Worm (Caenorhabditis elegans) whole organism, young adult: ENCODE results near the gene C32C4.16.

Source experiments
- B0035.1 ChIP-seq: sonication (generic microtip); optimal IDR thresholded peaks from 2 replicates; lab custom pipeline; 2016; ENCODE audit warnings: missing genetic modification characterization, mild to moderate bottlenecking, missing compliant biosample characterization, missing genotype, missing genetic modification reagents
- C06A6.2 ChIP-seq: fragments of 200-800 bp; sonication (Bioruptor generic); conservative IDR thresholded peaks from 2 replicates; pipeline ENCODE4 v1.3.6; 2022; ENCODE audit warnings: missing genetic modification characterization, missing compliant biosample characterization
- F55B11.4 ChIP-seq: sonication (generic microtip); optimal IDR thresholded peaks from 2 replicates; lab custom pipeline; 2016; ENCODE audit warnings: missing compliant biosample characterization, missing genetic modification characterization, borderline replicate concordance; ENCODE audit not compliant: insufficient read depth
- F57A8.1 ChIP-seq: fragments of 200-800 bp; sonication (Bioruptor generic); optimal IDR thresholded peaks from 2 replicates; lab custom pipeline; 2018; ENCODE audit warnings: mild to moderate bottlenecking, missing genetic modification characterization, moderate library complexity, missing compliant biosample characterization
- Y67H2A.10 ChIP-seq: fragments of 200-800 bp; sonication (Bioruptor generic); conservative IDR thresholded peaks from 2 replicates; pipeline ENCODE4 v1.3.6; 2022; ENCODE audit warnings: missing genetic modification reagents, missing genetic modification characterization, missing compliant biosample characterization
- ZK185.1 ChIP-seq: sonication (generic microtip); optimal IDR thresholded peaks from 2 replicates; lab custom pipeline; 2016; ENCODE audit warnings: mild to moderate bottlenecking, missing genetic modification characterization, missing compliant biosample characterization; ENCODE audit not compliant: poor library complexity, severe bottlenecking
- aptf-2 ChIP-seq: fragments of 200-800 bp; sonication (Bioruptor generic); conservative IDR thresholded peaks from 2 replicates; pipeline ENCODE4 v1.3.6; 2022; ENCODE audit warnings: missing genetic modification reagents, missing genetic modification characterization, missing compliant biosample characterization
- aptf-3 ChIP-seq: fragments of 200-800 bp; sonication (Bioruptor generic); IDR thresholded peaks from 2 replicates; pipeline ENCODE4 v1.3.6; 2022; ENCODE audit warnings: missing genetic modification characterization, missing compliant biosample characterization
- atf-7 ChIP-seq: sonication (generic microtip); optimal IDR thresholded peaks from 2 replicates; lab custom pipeline; 2017; ENCODE audit warnings: mild to moderate bottlenecking, missing genetic modification characterization, missing compliant biosample characterization
- athp-1 ChIP-seq: sonication (generic microtip); optimal IDR thresholded peaks from 2 replicates; lab custom pipeline; 2017; ENCODE audit warnings: mild to moderate bottlenecking, missing genetic modification characterization, missing compliant biosample characterization
- bed-2 ChIP-seq: fragments of 200-800 bp; sonication (Bioruptor generic); IDR thresholded peaks from 2 replicates; pipeline ENCODE4 v1.3.6; 2022; ENCODE audit warnings: missing genetic modification reagents, missing genetic modification characterization, missing compliant biosample characterization
- ceh-27 ChIP-seq: fragments of 200-800 bp; sonication (Bioruptor generic); optimal IDR thresholded peaks from 2 replicates; lab custom pipeline; 2018; ENCODE audit warnings: mild to moderate bottlenecking, missing genetic modification characterization, moderate library complexity, missing compliant biosample characterization
- ceh-40 ChIP-seq: fragments of 200-800 bp; sonication (Bioruptor generic); IDR thresholded peaks from 2 replicates; pipeline ENCODE4 v1.3.6; 2022; ENCODE audit warnings: missing genetic modification characterization, missing compliant biosample characterization
- egl-18 ChIP-seq: fragments of 200-800 bp; sonication (Bioruptor generic); IDR thresholded peaks from 2 replicates; pipeline ENCODE4 v1.3.6; 2022; ENCODE audit warnings: missing genetic modification reagents, missing genetic modification characterization, missing compliant biosample characterization
- egl-44 ChIP-seq: fragments of 200-800 bp; sonication (Bioruptor generic); IDR thresholded peaks from 2 replicates; pipeline ENCODE4 v1.3.6; 2022; ENCODE audit warnings: missing genetic modification reagents, missing genetic modification characterization, missing compliant biosample characterization
- ets-4 ChIP-seq: fragments of 200-800 bp; sonication (Bioruptor generic); optimal IDR thresholded peaks from 2 replicates; lab custom pipeline; 2018; ENCODE audit warnings: mild to moderate bottlenecking, missing genetic modification characterization, missing compliant biosample characterization
- gei-17 ChIP-seq: fragments of 200-800 bp; sonication (Bioruptor generic); optimal IDR thresholded peaks from 2 replicates; lab custom pipeline; 2018; ENCODE audit warnings: mild to moderate bottlenecking, missing genetic modification characterization, missing compliant biosample characterization
- him-1 ChIP-seq: sonication (generic microtip); optimal IDR thresholded peaks from 2 replicates; lab custom pipeline; 2016; ENCODE audit warnings: missing genotype, missing genetic modification reagents, missing genetic modification characterization, missing compliant biosample characterization
- hlh-12 ChIP-seq: sonication (generic microtip); optimal IDR thresholded peaks from 2 replicates; lab custom pipeline; 2016; ENCODE audit warnings: missing genetic modification characterization, missing compliant biosample characterization
- hrde-1 ChIP-seq: sonication (generic microtip); optimal IDR thresholded peaks from 2 replicates; lab custom pipeline; 2016; ENCODE audit warnings: missing genetic modification characterization, mild to moderate bottlenecking, missing compliant biosample characterization, moderate library complexity, missing genotype, missing genetic modification reagents, borderline replicate concordance
- let-526 ChIP-seq: fragments of 200-800 bp; sonication (Bioruptor generic); IDR thresholded peaks from 2 replicates; pipeline ENCODE4 v1.3.6; 2022; ENCODE audit warnings: missing genetic modification reagents, missing genetic modification characterization, missing compliant biosample characterization
- let-607 ChIP-seq, 2 experiments: fragments of 200-800 bp in 1 of 2; sonication (Bioruptor generic) in 1 of 2; sonication (generic microtip) in 1 of 2; optimal IDR thresholded peaks; 2 replicates each; lab custom pipeline; 2016 to 2018; ENCODE audit warnings: mild to moderate bottlenecking in 2 of 2, missing compliant biosample characterization in 2 of 2, missing genetic modification characterization in 2 of 2, moderate library complexity in 2 of 2, missing genotype in 1 of 2
- lsl-1 ChIP-seq: fragments of 200-800 bp; sonication (Bioruptor generic); optimal IDR thresholded peaks from 2 replicates; lab custom pipeline; 2018; ENCODE audit warnings: mild to moderate bottlenecking, missing genetic modification characterization, moderate library complexity, missing compliant biosample characterization
- madf-3 ChIP-seq: fragments of 200-800 bp; sonication (Bioruptor generic); IDR thresholded peaks from 2 replicates; pipeline ENCODE4 v1.3.6; 2022; ENCODE audit warnings: missing genetic modification reagents, missing genetic modification characterization, missing compliant biosample characterization
- madf-8 ChIP-seq: fragments of 200-800 bp; sonication (Bioruptor generic); conservative IDR thresholded peaks from 2 replicates; pipeline ENCODE4 v1.3.6; 2022; ENCODE audit warnings: missing genetic modification reagents, missing genetic modification characterization, missing compliant biosample characterization
- mxl-1 ChIP-seq: sonication (generic microtip); optimal IDR thresholded peaks from 2 replicates; lab custom pipeline; 2016; ENCODE audit warnings: missing genetic modification characterization, missing compliant biosample characterization
- pbrm-1 ChIP-seq: fragments of 200-800 bp; sonication (Bioruptor generic); IDR thresholded peaks from 2 replicates; pipeline ENCODE4 v1.3.6; 2022; ENCODE audit warnings: missing genetic modification reagents, missing genetic modification characterization, missing compliant biosample characterization
- sdz-38 ChIP-seq: sonication (generic microtip); optimal IDR thresholded peaks from 2 replicates; lab custom pipeline; 2016; ENCODE audit warnings: missing genotype, missing genetic modification characterization, missing compliant biosample characterization
- sea-2 ChIP-seq: fragments of 200-800 bp; sonication (Bioruptor generic); IDR thresholded peaks from 2 replicates; pipeline ENCODE4 v1.3.6; 2022; ENCODE audit warnings: missing genetic modification characterization, missing compliant biosample characterization
- somi-1 ChIP-seq: fragments of 200-800 bp; sonication (Bioruptor generic); optimal IDR thresholded peaks from 2 replicates; lab custom pipeline; 2018; ENCODE audit warnings: mild to moderate bottlenecking, missing genetic modification characterization, missing compliant biosample characterization
- unc-130 ChIP-seq: sonication (generic microtip); optimal IDR thresholded peaks from 2 replicates; lab custom pipeline; 2016; ENCODE audit warnings: missing genetic modification reagents, missing genetic modification characterization, missing compliant biosample characterization
- xnd-1 ChIP-seq: sonication (generic microtip); optimal IDR thresholded peaks from 2 replicates; lab custom pipeline; 2016; ENCODE audit warnings: missing genotype, missing genetic modification reagents, missing genetic modification characterization, missing compliant biosample characterization
- zfh-2 ChIP-seq: fragments of 200-800 bp; sonication (Bioruptor generic); conservative IDR thresholded peaks from 2 replicates; pipeline ENCODE4 v1.3.6; 2022; ENCODE audit warnings: missing genetic modification reagents, missing genetic modification characterization, missing compliant biosample characterization
- ztf-22 ChIP-seq: fragments of 200-800 bp; sonication (Bioruptor generic); optimal IDR thresholded peaks from 2 replicates; lab custom pipeline; 2018; ENCODE audit warnings: mild to moderate bottlenecking, missing genetic modification characterization, moderate library complexity, missing compliant biosample characterization
- ztf-25 ChIP-seq: fragments of 200-800 bp; sonication (Bioruptor generic); IDR thresholded peaks from 2 replicates; pipeline ENCODE4 v1.3.6; 2022; ENCODE audit warnings: missing genetic modification reagents, missing genetic modification characterization, missing compliant biosample characterization
- ztf-28 ChIP-seq: fragments of 200-800 bp; sonication (Bioruptor generic); IDR thresholded peaks from 2 replicates; pipeline ENCODE4 v1.3.6; 2022; ENCODE audit warnings: missing genetic modification reagents, missing genetic modification characterization, missing compliant biosample characterization
- ztf-6 ChIP-seq: fragments of 200-800 bp; sonication (Bioruptor generic); IDR thresholded peaks from 2 replicates; pipeline ENCODE4 v1.3.6; 2022; ENCODE audit warnings: missing genetic modification reagents, missing genetic modification characterization, missing compliant biosample characterization

The C32C4.16 gene

DNA sequence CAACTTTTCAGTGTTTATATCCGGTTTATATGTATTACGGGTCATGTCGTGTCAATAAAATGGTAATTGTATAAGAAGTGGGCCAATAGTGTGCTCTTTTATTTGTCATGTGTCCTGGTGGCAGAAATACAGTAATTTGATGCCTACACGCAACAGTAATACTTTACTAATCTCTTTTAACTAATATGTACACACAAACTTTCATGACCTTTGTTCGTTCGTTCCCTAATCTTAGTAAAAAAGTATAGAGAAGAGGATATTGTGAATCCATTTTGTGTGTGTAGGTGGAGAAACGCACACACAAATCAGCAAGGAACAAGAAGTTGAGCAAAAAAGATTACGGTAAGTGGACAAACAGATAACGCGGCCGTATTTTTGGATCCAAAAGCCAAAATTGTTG, 23.5 kb downstream of the C32C4.16 start:
- TF ChIP-seq F55B11.4 (tag; lab: Kevin White, UChicago) (no peak), ztf-22 (GFP tag; lab: Kevin White, UChicago) (no peak), unc-130 (GFP tag; lab: Kevin White, UChicago) (no peak), madf-3 (GFP tag; lab: Robert Waterston, UW) (no peak), bed-2 (GFP tag; lab: Robert Waterston, UW) (no peak), gei-17 (GFP tag; lab: Kevin White, UChicago) (no peak), athp-1 (tag; lab: Kevin White, UChicago) (no peak), Y67H2A.10 (no peak), ztf-28 (GFP tag; lab: Robert Waterston, UW) (no peak), aptf-2 (GFP tag; lab: Robert Waterston, UW) (no peak), ceh-40 (GFP tag; lab: Robert Waterston, UW) (no peak), egl-18 (no peak), C06A6.2 (GFP tag; lab: Robert Waterston, UW) (no peak), egl-44 (GFP tag; lab: Robert Waterston, UW) (no peak), sdz-38 (tag; lab: Kevin White, UChicago) (no peak)

DNA sequence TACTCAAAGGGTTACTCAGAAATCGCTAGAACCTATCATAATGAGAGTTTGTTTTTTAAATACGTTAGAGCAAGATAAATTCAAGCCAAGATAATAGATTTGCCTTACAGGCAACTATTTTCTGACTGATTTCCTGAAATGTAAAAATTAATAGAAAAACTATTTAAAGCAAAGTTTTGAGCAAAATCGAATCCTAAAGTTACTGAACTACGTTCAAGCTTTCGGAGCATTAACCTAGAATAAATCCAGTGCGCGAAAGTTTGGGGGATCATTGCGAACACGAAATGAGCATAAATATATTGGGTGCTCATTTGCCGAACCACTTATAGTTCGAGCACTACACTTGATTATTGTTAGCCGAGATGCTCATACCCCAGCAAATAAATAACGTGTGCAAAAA, 24.3 kb downstream of the C32C4.16 start, which contains the start of gene ceh-22:
ceh-22 (plus strand) TSS at position 301 of the 400 bp plus-strand sequence.
- TF ChIP-seq madf-3 (GFP tag; lab: Robert Waterston, UW) (no peak), athp-1 (tag; lab: Kevin White, UChicago) (no peak)

DNA sequence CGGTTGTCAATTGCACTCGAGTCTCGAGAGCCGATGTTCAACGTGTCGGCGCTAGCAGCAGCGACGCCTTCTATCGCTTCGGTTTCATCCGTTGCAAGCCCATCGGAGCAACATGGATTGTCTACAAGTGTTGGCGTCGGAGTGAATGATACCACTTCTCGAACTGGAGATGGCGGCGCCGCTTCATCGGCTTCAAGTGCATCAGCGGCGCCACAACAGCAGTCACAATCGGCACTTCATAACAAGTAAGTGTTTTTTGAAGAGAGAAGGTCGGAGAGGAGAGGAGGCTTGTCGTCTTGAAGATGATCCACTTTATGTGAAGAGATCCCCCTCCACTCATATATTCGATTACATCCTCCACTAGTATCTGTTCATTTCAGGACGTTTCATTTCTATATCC, 25.2 kb downstream of the C32C4.16 start:
- TF ChIP-seq hlh-12 (tag; lab: Kevin White, UChicago): no peak
- no peak for TF ChIP-seq aptf-3 (GFP tag; lab: Robert Waterston, UW)
- TF ChIP-seq zfh-2: no peak
- peak; percentile 69; the same call in 1 of the 2 replicates for TF ChIP-seq sea-2
- TF ChIP-seq ZK185.1 (tag; lab: Kevin White, UChicago): no peak
- no peak for TF ChIP-seq ztf-25 (GFP tag; lab: Robert Waterston, UW)
- no peak for TF ChIP-seq ets-4 (GFP tag; lab: Kevin White, UChicago)
- no peak for TF ChIP-seq C06A6.2 (GFP tag; lab: Robert Waterston, UW)
- no peak for TF ChIP-seq xnd-1 (tag; lab: Kevin White, UChicago)
- TF ChIP-seq pbrm-1 (GFP tag; lab: Robert Waterston, UW): no peak
- peak; percentile 83 for TF ChIP-seq ceh-27
- TF ChIP-seq sdz-38 (tag; lab: Kevin White, UChicago): no peak
- no peak for TF ChIP-seq atf-7
- TF ChIP-seq let-526 (GFP tag; lab: Robert Waterston, UW): no peak
- no peak for TF ChIP-seq let-607 (tag; optimal IDR thresholded peaks at IDR 0.05; lab: Kevin White, UChicago)

DNA sequence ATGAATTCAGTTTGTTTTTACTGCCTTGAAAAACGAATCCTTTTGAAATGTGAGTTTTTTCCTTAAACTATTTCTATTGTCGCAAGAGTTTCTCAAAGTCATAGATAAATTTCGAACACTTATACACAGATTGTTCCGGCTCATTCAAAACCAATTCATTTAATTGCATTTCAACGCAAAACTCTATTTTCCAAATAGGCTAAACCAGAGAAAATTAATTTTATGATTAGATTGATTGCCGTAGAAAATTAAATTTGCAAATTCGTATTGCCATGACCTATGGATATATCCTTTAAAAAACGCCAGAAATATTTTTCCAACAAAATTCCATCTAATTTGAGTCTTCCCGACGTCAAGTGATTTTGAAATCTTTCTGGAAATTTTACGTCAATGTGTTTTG, 28.6 kb downstream of the C32C4.16 start:
- TF ChIP-seq ztf-6: no peak
- TF ChIP-seq ceh-27: no peak
- no peak for TF ChIP-seq hrde-1 (tag; lab: Kevin White, UChicago)
- TF ChIP-seq him-1 (tag; lab: Kevin White, UChicago): no peak
- TF ChIP-seq somi-1 (GFP tag; lab: Kevin White, UChicago): no peak
- TF ChIP-seq Y67H2A.10: no peak
- TF ChIP-seq B0035.1 (tag; lab: Kevin White, UChicago): no peak
- no peak for TF ChIP-seq bed-2 (GFP tag; lab: Robert Waterston, UW)
- no peak for TF ChIP-seq sdz-38 (tag; lab: Kevin White, UChicago)
- no peak for TF ChIP-seq ZK185.1 (tag; lab: Kevin White, UChicago)
- TF ChIP-seq F57A8.1 (GFP tag; lab: Kevin White, UChicago): no peak
- TF ChIP-seq F55B11.4 (tag; lab: Kevin White, UChicago): no peak
- no peak for TF ChIP-seq mxl-1 (tag; lab: Kevin White, UChicago)
- no peak for TF ChIP-seq madf-8 (GFP tag; lab: Robert Waterston, UW)
- no peak for TF ChIP-seq xnd-1 (tag; lab: Kevin White, UChicago)
- no peak for TF ChIP-seq lsl-1
